Fruit fly (Drosophila melanogaster) whole organism, wandering third instar larva: Measurements from ENCODE around the gene Kcmf1.
A peak's percentile ranks its signal among the peaks of the same experiment; 100 is the strongest.

Source experiments
- Abd-B ChIP-seq: fragments of >200 bp; optimal IDR thresholded peaks from 2 replicates; lab custom pipeline; 2017; ENCODE audit warnings: missing biosample characterization, missing genetic modification characterization
- CG32264 ChIP-seq: fragments of 200-800 bp; sonication (Bioruptor generic); optimal IDR thresholded peaks from 2 replicates; lab custom pipeline; 2016; ENCODE audit warnings: missing biosample characterization, missing genetic modification characterization
- CG9705 ChIP-seq: fragments of 200-800 bp; sonication (Bioruptor generic); optimal IDR thresholded peaks from 2 replicates; lab custom pipeline; 2018; ENCODE audit warnings: missing biosample characterization, mild to moderate bottlenecking, missing genetic modification characterization
- CrebA ChIP-seq: fragments of 200-800 bp; sonication (Bioruptor generic); optimal IDR thresholded peaks from 2 replicates; lab custom pipeline; 2016; ENCODE audit warnings: missing biosample characterization, mild to moderate bottlenecking, missing genetic modification characterization, borderline replicate concordance
- Dfd ChIP-seq: fragments of >200 bp; optimal IDR thresholded peaks from 2 replicates; lab custom pipeline; 2017; ENCODE audit warnings: missing biosample characterization, missing genetic modification characterization
- Dif ChIP-seq: fragments of 200-275, 200-300 bp; sonication (Bioruptor generic); optimal IDR thresholded peaks from 2 replicates; lab custom pipeline; 2018; ENCODE audit warnings: missing biosample characterization, missing genetic modification characterization; ENCODE audit not compliant: partially characterized antibody
- GATAd ChIP-seq: sonication (Bioruptor generic); optimal IDR thresholded peaks from 2 replicates; lab custom pipeline; 2016; ENCODE audit warnings: missing biosample characterization, missing genetic modification characterization
- HLH106 ChIP-seq: fragments of 200-800 bp; optimal IDR thresholded peaks from 3 replicates; lab custom pipeline; 2019; ENCODE audit warnings: missing biosample characterization, mild to moderate bottlenecking, missing genetic modification characterization, moderate library complexity
- Hnf4 ChIP-seq: fragments of 200-800 bp; sonication (Bioruptor generic); optimal IDR thresholded peaks from 2 replicates; lab custom pipeline; 2016; ENCODE audit warnings: missing biosample characterization, mild to moderate bottlenecking, missing genetic modification characterization
- Hr78 ChIP-seq: fragments of >200 bp; optimal IDR thresholded peaks from 2 replicates; lab custom pipeline; 2017; ENCODE audit warnings: missing biosample characterization, missing genetic modification characterization
- Hr83 ChIP-seq: fragments of 200-300 bp; sonication (Bioruptor generic); optimal IDR thresholded peaks from 2 replicates; lab custom pipeline; 2016; ENCODE audit warnings: missing biosample characterization, mild to moderate bottlenecking, missing genetic modification characterization, moderate library complexity; ENCODE audit not compliant: poor library complexity, severe bottlenecking
- Jra ChIP-seq: sonication (Bioruptor generic); optimal IDR thresholded peaks from 2 replicates; lab custom pipeline; 2016; ENCODE audit warnings: missing biosample characterization, missing genetic modification characterization
- Mio ChIP-seq: sonication (Bioruptor generic); optimal IDR thresholded peaks from 2 replicates; lab custom pipeline; 2016; ENCODE audit warnings: missing biosample characterization, missing genetic modification characterization
- Myc ChIP-seq: fragments of >200 bp; optimal IDR thresholded peaks from 2 replicates; lab custom pipeline; 2017
- N ChIP-seq: fragments of >200 bp; optimal IDR thresholded peaks from 2 replicates; lab custom pipeline; 2018; ENCODE audit warnings: missing biosample characterization, missing external identifiers, missing genetic modification characterization
- OdsH ChIP-seq: fragments of 200-800 bp; sonication (Bioruptor generic); optimal IDR thresholded peaks from 2 replicates; lab custom pipeline; 2016; ENCODE audit warnings: missing biosample characterization, mild to moderate bottlenecking, missing genetic modification characterization
- Rel ChIP-seq, 2 experiments: fragments of 200-800 bp; sonication (Bioruptor generic) in 1 of 2; optimal IDR thresholded peaks; 2 replicates in 1 of 2; 3 replicates in 1 of 2; lab custom pipeline; 2016 to 2019; ENCODE audit warnings: mild to moderate bottlenecking in 2 of 2, missing biosample characterization in 2 of 2, missing genetic modification characterization in 2 of 2, moderate library complexity in 1 of 2
- Sp1 ChIP-seq: fragments of 200-800 bp; sonication (Bioruptor generic); optimal IDR thresholded peaks from 3 replicates; lab custom pipeline; 2019; ENCODE audit warnings: missing biosample characterization, mild to moderate bottlenecking, missing genetic modification characterization, moderate library complexity
- Vsx2 ChIP-seq: fragments of 200-300, 225-300 bp; sonication (Bioruptor generic); optimal IDR thresholded peaks from 2 replicates; lab custom pipeline; 2018; ENCODE audit warnings: missing biosample characterization, missing genetic modification characterization; ENCODE audit not compliant: partially characterized antibody
- br ChIP-seq: fragments of 200-800 bp; sonication (Bioruptor generic); optimal IDR thresholded peaks from 2 replicates; lab custom pipeline; 2016; ENCODE audit warnings: missing biosample characterization, missing genetic modification characterization
- brk ChIP-seq: fragments of 200-800 bp; sonication (Bioruptor generic); optimal IDR thresholded peaks from 2 replicates; lab custom pipeline; 2016; ENCODE audit warnings: missing biosample characterization, mild to moderate bottlenecking, missing genetic modification characterization
- dl ChIP-seq, 2 experiments: fragments of 175-275, 200-275 bp in 1 of 2; fragments of 200-275 bp in 1 of 2; sonication (Bioruptor generic); optimal IDR thresholded peaks; lab custom pipeline; 2018; ENCODE audit warnings: mild to moderate bottlenecking in 2 of 2, missing biosample characterization in 2 of 2, missing genetic modification characterization in 2 of 2, moderate library complexity in 2 of 2; ENCODE audit not compliant: partially characterized antibody in 2 of 2, insufficient read depth in 1 of 2
- dmrt93B ChIP-seq: fragments of 200-800 bp; sonication (Bioruptor generic); optimal IDR thresholded peaks from 2 replicates; lab custom pipeline; 2018; ENCODE audit warnings: missing biosample characterization, mild to moderate bottlenecking, missing genetic modification characterization
- dsf ChIP-seq: sonication (Bioruptor generic); optimal IDR thresholded peaks from 2 replicates; lab custom pipeline; 2016; ENCODE audit warnings: missing biosample characterization, missing genetic modification characterization, borderline replicate concordance
- ey ChIP-seq: fragments of 200-800 bp; sonication (Bioruptor generic); optimal IDR thresholded peaks from 2 replicates; lab custom pipeline; 2016; ENCODE audit warnings: missing biosample characterization, missing genetic modification characterization
- foxo ChIP-seq, 2 experiments: fragments of 200-800 bp; sonication (Bioruptor generic); optimal IDR thresholded peaks; 2 replicates in 1 of 2; 3 replicates in 1 of 2; lab custom pipeline; 2016 to 2017; ENCODE audit warnings: missing biosample characterization in 2 of 2, missing genetic modification characterization in 2 of 2
- fru ChIP-seq: fragments of 200-800 bp; sonication (Bioruptor generic); optimal IDR thresholded peaks from 3 replicates; lab custom pipeline; 2016; ENCODE audit warnings: missing biosample characterization, mild to moderate bottlenecking, missing genetic modification characterization
- h ChIP-seq: fragments of 200-800 bp; sonication (Bioruptor generic); optimal IDR thresholded peaks from 3 replicates; lab custom pipeline; 2016; ENCODE audit warnings: missing biosample characterization, mild to moderate bottlenecking, missing genetic modification characterization
- jim ChIP-seq: fragments of 175-275, 200-325 bp; sonication (Bioruptor generic); optimal IDR thresholded peaks from 2 replicates; lab custom pipeline; 2016; ENCODE audit warnings: missing biosample characterization, mild to moderate bottlenecking, missing genetic modification characterization
- lola ChIP-seq: fragments of >200 bp; optimal IDR thresholded peaks from 2 replicates; lab custom pipeline; 2017; ENCODE audit warnings: missing biosample characterization, missing genetic modification characterization
- pan ChIP-seq: fragments of >200 bp; optimal IDR thresholded peaks from 2 replicates; lab custom pipeline; 2017
- psq ChIP-seq: fragments of 200-800 bp; sonication (Bioruptor generic); optimal IDR thresholded peaks from 3 replicates; lab custom pipeline; 2017; ENCODE audit warnings: missing biosample characterization, mild to moderate bottlenecking, missing genetic modification characterization, moderate library complexity
- rgr ChIP-seq: fragments of 200-800 bp; sonication (Bioruptor generic); optimal IDR thresholded peaks from 3 replicates; lab custom pipeline; 2016; ENCODE audit warnings: missing biosample characterization, mild to moderate bottlenecking, missing genetic modification characterization
- sage ChIP-seq: fragments of 200-800 bp; sonication (Bioruptor generic); optimal IDR thresholded peaks from 2 replicates; lab custom pipeline; 2016; ENCODE audit warnings: missing biosample characterization, mild to moderate bottlenecking, missing genetic modification characterization
- sv ChIP-seq: fragments of 200-800 bp; sonication (Bioruptor generic); optimal IDR thresholded peaks from 3 replicates; lab custom pipeline; 2016; ENCODE audit warnings: missing biosample characterization, missing genetic modification characterization
- tai ChIP-seq: sonication (Bioruptor generic); optimal IDR thresholded peaks from 2 replicates; lab custom pipeline; 2016; ENCODE audit warnings: missing biosample characterization, missing genetic modification characterization
- usp ChIP-seq: fragments of >200 bp; optimal IDR thresholded peaks from 2 replicates; lab custom pipeline; 2017; ENCODE audit warnings: missing biosample characterization, missing genetic modification characterization
- woc ChIP-seq: sonication (Bioruptor generic); optimal IDR thresholded peaks from 2 replicates; lab custom pipeline; 2016; ENCODE audit warnings: missing biosample characterization, mild to moderate bottlenecking, missing genetic modification characterization

Gene Kcmf1

dm6 chr3R:9045733-9046132 lies 31.0 kb upstream of the Kcmf1 start:
- TF ChIP-seq fru (GFP tag; lab: Kevin White, UChicago) (no peak), OdsH (GFP tag; lab: Kevin White, UChicago) (no peak), ey (no peak), Myc (lab: Kevin White, UChicago) (no peak), CG9705 (GFP tag; lab: Kevin White, UChicago) (no peak)

- peak; percentile 52 for TF ChIP-seq h (GFP tag; lab: Kevin White, UChicago)
- TF ChIP-seq dl (GFP tag; optimal IDR thresholded peaks at IDR 0.05; lab: Kevin White, UChicago; ENCODE audit: insufficient read depth in 1 of 2, partially characterized antibody in 2 of 2): no peak
Measured at dm6 chr3R:9043610-9044009, 28.9 kb upstream of the Kcmf1 start.

- TF ChIP-seq usp (GFP tag; lab: Kevin White, UChicago) (no peak), ey (no peak), CG9705 (GFP tag; lab: Kevin White, UChicago) (peak; percentile 10), sv (GFP tag; lab: Kevin White, UChicago) (no peak), Sp1 (GFP tag; lab: Kevin White, UChicago) (peak; percentile 25), rgr (GFP tag; lab: Kevin White, UChicago) (peak; percentile 34), psq (GFP tag; lab: Kevin White, UChicago) (peak; percentile 9), Hr83 (GFP tag; lab: Kevin White, UChicago) (no peak), Rel (GFP tag; optimal IDR thresholded peaks at IDR 0.05; lab: Kevin White, UChicago) (no peak), Rel (tag; optimal IDR thresholded peaks at IDR 0.05; lab: Kevin White, UChicago) (no peak), woc (GFP tag; lab: Kevin White, UChicago) (peak; percentile 44), Dif (GFP tag; lab: Kevin White, UChicago) (no peak), h (GFP tag; lab: Kevin White, UChicago) (peak; percentile 38), sage (GFP tag; lab: Kevin White, UChicago) (no peak), Hnf4 (GFP tag; lab: Kevin White, UChicago) (no peak), foxo (GFP tag; optimal IDR thresholded peaks at IDR 0.05; lab: Kevin White, UChicago) (no peak), HLH106 (peak; percentile 36), Mio (GFP tag; lab: Kevin White, UChicago) (no peak), lola (GFP tag; lab: Kevin White, UChicago) (no peak), Vsx2 (GFP tag; lab: Kevin White, UChicago) (no peak)
Measured at dm6 chr3R:9039448-9039847, 24.7 kb upstream of the Kcmf1 start, which contains the start of gene neur. Gene neur (minus strand): TSS chr3R:9039471.

- TF ChIP-seq dmrt93B (GFP tag; lab: Kevin White, UChicago) (no peak), CG9705 (GFP tag; lab: Kevin White, UChicago) (peak; percentile 14), Mio (GFP tag; lab: Kevin White, UChicago) (no peak), pan (lab: Kevin White, UChicago) (no peak), Hr78 (GFP tag; lab: Kevin White, UChicago) (no peak), h (GFP tag; lab: Kevin White, UChicago) (peak; percentile 64), psq (GFP tag; lab: Kevin White, UChicago) (no peak), Jra (GFP tag; lab: Kevin White, UChicago) (peak; percentile 50), sage (GFP tag; lab: Kevin White, UChicago) (no peak), Vsx2 (GFP tag; lab: Kevin White, UChicago) (no peak), N (GFP tag; lab: Kevin White, UChicago) (no peak), GATAd (no peak), Dif (GFP tag; lab: Kevin White, UChicago) (no peak), fru (GFP tag; lab: Kevin White, UChicago) (no peak), tai (GFP tag; lab: Kevin White, UChicago) (no peak), HLH106 (peak; percentile 24), CG32264 (GFP tag; lab: Kevin White, UChicago) (no peak), Rel (GFP tag; optimal IDR thresholded peaks at IDR 0.05; lab: Kevin White, UChicago) (no peak), Rel (tag; optimal IDR thresholded peaks at IDR 0.05; lab: Kevin White, UChicago) (no peak), CrebA (GFP tag; lab: Kevin White, UChicago) (no peak), jim (GFP tag; lab: Kevin White, UChicago) (no peak), dsf (GFP tag; lab: Kevin White, UChicago) (no peak), Myc (lab: Kevin White, UChicago) (no peak), dl (GFP tag; optimal IDR thresholded peaks at IDR 0.05; lab: Kevin White, UChicago; ENCODE audit: insufficient read depth in 1 of 2, partially characterized antibody in 2 of 2) (no peak), OdsH (GFP tag; lab: Kevin White, UChicago) (peak; percentile 8), Dfd (no peak), brk (GFP tag; lab: Kevin White, UChicago) (no peak), br (no peak), Hr83 (GFP tag; lab: Kevin White, UChicago) (peak; percentile 80), Abd-B (GFP tag; lab: Kevin White, UChicago) (no peak), Hnf4 (GFP tag; lab: Kevin White, UChicago) (peak; percentile 69), lola (GFP tag; lab: Kevin White, UChicago) (no peak), rgr (GFP tag; lab: Kevin White, UChicago) (peak; percentile 50), Sp1 (GFP tag; lab: Kevin White, UChicago) (peak; percentile 17), woc (GFP tag; lab: Kevin White, UChicago) (peak; percentile 75), foxo (GFP tag; optimal IDR thresholded peaks at IDR 0.05; lab: Kevin White, UChicago) (peak in 1 of 2 experiments; percentile 50), ey (peak; percentile 29), usp (GFP tag; lab: Kevin White, UChicago) (no peak), sv (GFP tag; lab: Kevin White, UChicago) (no peak)
Measured at dm6 chr3R:9038652-9039051, 23.9 kb upstream of the Kcmf1 start, which contains the start of gene hyx. Gene hyx (plus strand): TSS chr3R:9038760.
